Worm (Caenorhabditis elegans) whole organism, L3 larva: Measurements from ENCODE around the gene F44G4.3.

ENCODE experiments used
- elt-1 ChIP-seq: fragments of 150-350 bp; optimal IDR thresholded peaks from 2 replicates; lab custom pipeline; 2014; ENCODE audit warnings: missing biosample characterization, missing genetic modification characterization
- nhr-12 ChIP-seq: fragments of 150-350 bp; optimal IDR thresholded peaks from 2 replicates; lab custom pipeline; 2014; ENCODE audit warnings: missing biosample characterization, missing genetic modification characterization
- nhr-76 ChIP-seq: fragments of 150-350 bp; sonication (generic microtip); optimal IDR thresholded peaks from 5 replicates; lab custom pipeline; 2014; ENCODE audit warnings: missing biosample characterization, missing genetic modification characterization
- pha-4 ChIP-seq: fragments of 150-350 bp; optimal IDR thresholded peaks from 2 replicates; lab custom pipeline; 2014; ENCODE audit warnings: missing biosample characterization, missing genetic modification reagents, missing genetic modification characterization
- unc-39 ChIP-seq: sonication (generic microtip); optimal IDR thresholded peaks from 4 replicates; lab custom pipeline; 2017; ENCODE audit warnings: missing biosample characterization, missing genetic modification characterization
- ztf-11 ChIP-seq: fragments of 150-350 bp; optimal IDR thresholded peaks from 2 replicates; lab custom pipeline; 2014; ENCODE audit warnings: missing biosample characterization, missing genetic modification characterization

- TF ChIP-seq unc-39: no peak
- no peak for TF ChIP-seq elt-1 (tag; lab: Kevin White, UChicago)
- no peak for TF ChIP-seq pha-4 (tag; lab: Kevin White, UChicago)
- no peak for TF ChIP-seq nhr-76 (tag; lab: Kevin White, UChicago)
- no peak for TF ChIP-seq ztf-11 (tag; lab: Kevin White, UChicago)
- no peak for TF ChIP-seq nhr-12 (tag; lab: Kevin White, UChicago)
These were observed 38.4 kb downstream of the F44G4.3 start for ce11 chrII:8959081-8959480.
